Fruit fly (Drosophila melanogaster): ENCODE data around the gene CG46280.
A peak's percentile ranks its signal among the peaks of the same experiment; 100 is the strongest.

CG46280 gene

DNA sequence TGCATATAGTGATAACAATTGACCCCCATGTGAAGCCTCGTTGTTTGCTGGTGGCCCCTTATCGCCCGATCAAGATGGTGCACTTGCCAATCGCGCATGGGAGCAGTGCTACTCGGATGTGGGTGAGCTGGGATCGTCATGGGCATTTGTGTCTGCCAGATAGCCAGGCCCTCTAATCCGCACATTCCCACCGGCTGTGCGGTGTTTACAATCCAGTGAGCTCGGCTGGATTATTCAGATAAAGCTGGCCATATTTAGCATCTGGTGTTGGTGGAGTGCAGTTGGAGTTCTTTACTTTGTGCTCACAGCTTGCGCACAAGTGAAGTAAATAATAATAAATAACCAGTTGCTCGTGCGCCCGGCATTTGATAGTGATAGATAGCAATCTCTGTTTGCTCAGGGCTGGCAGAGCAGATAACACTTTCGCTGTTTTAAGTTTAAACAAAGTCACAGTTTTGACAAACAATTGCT lies 2.6 kb upstream of the CG46280 start (continued):
- TF ChIP-seq sim (GFP tag; IDR thresholded peaks at IDR 0.05): peak; percentile 31; the same call in 1 of the 2 replicates
- peak; percentile 41 for TF ChIP-seq CG6765 (GFP tag; optimal IDR thresholded peaks at IDR 0.05)
- TF ChIP-seq H2.0 (GFP tag; IDR thresholded peaks at IDR 0.05): no peak
- TF ChIP-seq vfl (GFP tag; optimal IDR thresholded peaks at IDR 0.05): no peak
- no peak for TF ChIP-seq kni (GFP tag; optimal IDR thresholded peaks at IDR 0.05)
- peak; percentile 50 for TF ChIP-seq pfk (GFP tag; optimal IDR thresholded peaks at IDR 0.05)
- no peak for TF ChIP-seq Bdp1 (GFP tag; optimal IDR thresholded peaks at IDR 0.05)
- no peak for TF ChIP-seq CG7786 (GFP tag; optimal IDR thresholded peaks at IDR 0.05)
- no peak for TF ChIP-seq dm (GFP tag; optimal IDR thresholded peaks at IDR 0.05)
- TF ChIP-seq Trl (optimal IDR thresholded peaks at IDR 0.05): no peak
- TF ChIP-seq Trl (GFP tag; optimal IDR thresholded peaks at IDR 0.05): no peak
- no peak for TF ChIP-seq Gsc (GFP tag; IDR thresholded peaks at IDR 0.05)
- TF ChIP-seq CG34376 (GFP tag; optimal IDR thresholded peaks at IDR 0.05): no peak
- TF ChIP-seq CG11093 (GFP tag; IDR thresholded peaks at IDR 0.05): no peak
- no peak for TF ChIP-seq tap (tag; optimal IDR thresholded peaks at IDR 0.05)
- no peak for TF ChIP-seq BEAF-32 (GFP tag; optimal IDR thresholded peaks at IDR 0.05)
- peak; percentile 44; the same call in 1 of the 3 replicates for TF ChIP-seq Optix (GFP tag; IDR thresholded peaks at IDR 0.05)
- TF ChIP-seq CG10462 (GFP tag; optimal IDR thresholded peaks at IDR 0.05): no peak
- TF ChIP-seq CG11247 (GFP tag; IDR thresholded peaks at IDR 0.05): no peak
- no peak for TF ChIP-seq Meics (GFP tag; optimal IDR thresholded peaks at IDR 0.05)
- TF ChIP-seq gsb-n (tag; optimal IDR thresholded peaks at IDR 0.05): no peak
- no peak for TF ChIP-seq CG17612 (GFP tag; IDR thresholded peaks at IDR 0.05)
- TF ChIP-seq rib (GFP tag; IDR thresholded peaks at IDR 0.05): no peak
- TF ChIP-seq croc (GFP tag; conservative IDR thresholded peaks at IDR 0.05): no peak
- TF ChIP-seq psq (GFP tag; optimal IDR thresholded peaks at IDR 0.05): no peak
- peak; percentile 22 for TF ChIP-seq kah (GFP tag; optimal IDR thresholded peaks at IDR 0.05)
- no peak for TF ChIP-seq CG3065 (GFP tag; optimal IDR thresholded peaks at IDR 0.05)
- no peak for TF ChIP-seq NC2α (GFP tag; optimal IDR thresholded peaks at IDR 0.05)
- TF ChIP-seq CG17912 (GFP tag; optimal IDR thresholded peaks at IDR 0.05): peak; percentile 31
- peak; percentile 86 for TF ChIP-seq CG15479 (GFP tag; optimal IDR thresholded peaks at IDR 0.05)
- no peak for TF ChIP-seq CG12071 (GFP tag; optimal IDR thresholded peaks at IDR 0.05)
- TF ChIP-seq gem (tag; optimal IDR thresholded peaks at IDR 0.05): no peak
- TF ChIP-seq CG9215 (GFP tag; IDR thresholded peaks at IDR 0.05): no peak
- no peak for TF ChIP-seq Usf (GFP tag; optimal IDR thresholded peaks at IDR 0.05)
- TF ChIP-seq CG8765 (GFP tag; IDR thresholded peaks at IDR 0.05): no peak
- no peak for TF ChIP-seq bowl (GFP tag; IDR thresholded peaks at IDR 0.05)
- peak; percentile 29 for TF ChIP-seq schlank (tag; optimal IDR thresholded peaks at IDR 0.05)
- TF ChIP-seq Kr (GFP tag; optimal IDR thresholded peaks at IDR 0.05): peak; percentile 26
- TF ChIP-seq disco-r (GFP tag; optimal IDR thresholded peaks at IDR 0.05): no peak
- TF ChIP-seq Taf1 (GFP tag; IDR thresholded peaks at IDR 0.05): no peak
- TF ChIP-seq amos (GFP tag; IDR thresholded peaks at IDR 0.05; ENCODE audit: partially characterized antibody): no peak
- no peak for TF ChIP-seq hb (GFP tag; IDR thresholded peaks at IDR 0.05; ENCODE audit: partially characterized antibody)
- 0 out of 3 replicates have a peak, but pooled peaks have one; percentile 28 for TF ChIP-seq zfh1 (GFP tag; IDR thresholded peaks at IDR 0.05)
- no peak for TF ChIP-seq hkb (optimal IDR thresholded peaks at IDR 0.05)
- TF ChIP-seq hkb (GFP tag; IDR thresholded peaks at IDR 0.05): no peak
- no peak for TF ChIP-seq nau (GFP tag; optimal IDR thresholded peaks at IDR 0.05)
- TF ChIP-seq CG10209 (GFP tag; optimal IDR thresholded peaks at IDR 0.05): no peak
- TF ChIP-seq otp (GFP tag; IDR thresholded peaks at IDR 0.05): peak; percentile 30; the same call in 1 of the 3 replicates
- TF ChIP-seq Ravus (GFP tag; IDR thresholded peaks at IDR 0.05): no peak
- TF ChIP-seq CTCF (GFP tag; optimal IDR thresholded peaks at IDR 0.05): no peak
- TF ChIP-seq Mrtf (GFP tag; IDR thresholded peaks at IDR 0.05): no peak
- no peak for TF ChIP-seq ftz-f1 (GFP tag; optimal IDR thresholded peaks at IDR 0.05)
- no peak for TF ChIP-seq Deaf1 (tag; optimal IDR thresholded peaks at IDR 0.05)
- TF ChIP-seq CG11398 (GFP tag; optimal IDR thresholded peaks at IDR 0.05): no peak

Data from whole organism, embryonic.